Worm (Caenorhabditis elegans): ENCODE data around the gene ins-34.

DNA sequence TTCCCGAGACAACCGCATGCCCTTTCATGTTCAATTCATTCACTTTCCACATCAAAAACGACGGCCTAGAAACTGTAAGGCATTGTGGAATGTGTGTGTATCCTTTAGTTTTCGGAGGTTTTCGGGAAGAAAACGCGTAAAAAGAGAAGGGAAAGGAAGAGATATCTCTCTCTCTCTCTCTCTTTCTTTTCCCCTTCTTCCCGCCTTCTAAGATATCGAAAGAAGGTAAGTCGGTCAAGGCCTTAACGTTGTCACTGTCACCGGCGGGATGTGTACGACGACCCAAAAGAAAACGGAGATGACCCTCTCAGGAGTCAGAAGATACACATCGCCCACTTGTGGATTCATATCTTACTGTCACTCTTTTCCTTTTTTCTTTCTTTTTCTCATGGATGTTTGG, 16.6 kb upstream of the ins-34 start:
- TF ChIP-seq W03F9.2 (tag; optimal IDR thresholded peaks at IDR 0.05) (no peak), dao-5 (tag; optimal IDR thresholded peaks at IDR 0.05) (no peak), him-1 (tag; optimal IDR thresholded peaks at IDR 0.05) (no peak)
